Worm (Caenorhabditis elegans) whole organism, L4/young adult: Measurements from ENCODE around the gene frpr-11.

ENCODE experiments used
- dao-5 ChIP-seq: sonication (generic microtip); optimal IDR thresholded peaks from 2 replicates; lab custom pipeline; 2016; ENCODE audit warnings: missing genotype, missing genetic modification characterization, moderate library complexity, missing compliant biosample characterization
- him-1 ChIP-seq: sonication (generic microtip); optimal IDR thresholded peaks from 2 replicates; lab custom pipeline; 2016; ENCODE audit warnings: missing genotype, missing genetic modification reagents, missing genetic modification characterization, missing compliant biosample characterization

DNA sequence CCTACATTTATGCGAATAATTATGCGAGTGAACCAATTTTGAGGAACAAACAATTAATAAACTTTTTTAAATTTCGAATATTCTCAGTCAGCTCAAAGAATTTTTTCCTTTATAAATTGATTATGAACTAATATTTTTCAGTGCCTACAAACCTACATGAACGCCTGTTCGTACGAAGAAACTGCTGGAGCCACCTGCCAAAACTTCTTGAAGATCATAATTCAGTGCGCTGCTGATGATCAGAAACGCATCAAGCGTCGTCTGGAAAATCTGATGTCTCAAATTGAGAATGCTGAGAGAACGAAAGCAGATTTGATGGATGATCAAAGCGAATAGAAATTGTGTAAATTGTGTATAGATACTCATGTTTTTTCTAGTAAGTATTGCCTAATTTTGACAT is 31.9 kb downstream of the frpr-11 start:
- TF ChIP-seq dao-5 (tag; lab: Kevin White, UChicago) (no peak), him-1 (no peak)
